Fruit fly (Drosophila melanogaster): ENCODE measurements around the gene Gr93c.

Gr93c gene

dm6 chr3R:21893929-21894328 lies 48.9 kb upstream of the Gr93c start (continued):
- TF ChIP-seq CG7368 (GFP tag; optimal IDR thresholded peaks at IDR 0.05) (peak; percentile 12), fd59A (GFP tag; optimal IDR thresholded peaks at IDR 0.05) (peak; percentile 73), CG8632 (GFP tag; optimal IDR thresholded peaks at IDR 0.05) (peak; percentile 58), CG3032 (tag; optimal IDR thresholded peaks at IDR 0.05) (peak; percentile 83), Sox14 (GFP tag; optimal IDR thresholded peaks at IDR 0.05) (peak; percentile 57), Sox102F (GFP tag; optimal IDR thresholded peaks at IDR 0.05) (no peak), CG16779 (tag; optimal IDR thresholded peaks at IDR 0.05) (peak; percentile 70), salr (GFP tag; optimal IDR thresholded peaks at IDR 0.05) (peak; percentile 36 to 88), CG9139 (GFP tag; optimal IDR thresholded peaks at IDR 0.05) (peak; percentile 35), CG11294 (GFP tag; IDR thresholded peaks at IDR 0.05) (peak; percentile 65), fkh (GFP tag; optimal IDR thresholded peaks at IDR 0.05) (no peak)

- TF ChIP-seq Eip78C (GFP tag) (peak; percentile 55), Met (GFP tag; optimal IDR thresholded peaks at IDR 0.05) (no peak), eg (GFP tag; IDR thresholded peaks at IDR 0.05) (peak; percentile 25; the same call in 2 of the 3 replicates), svp (GFP tag) (peak; percentile 32), vri (GFP tag; optimal IDR thresholded peaks at IDR 0.05) (no peak), CG6808 (GFP tag; optimal IDR thresholded peaks at IDR 0.05) (peak; percentile 17), Gug (GFP tag; IDR thresholded peaks at IDR 0.05) (no peak), Sox14 (GFP tag; optimal IDR thresholded peaks at IDR 0.05) (no peak), CG1621 (tag; optimal IDR thresholded peaks at IDR 0.05) (peak; percentile 21), CG7368 (GFP tag; optimal IDR thresholded peaks at IDR 0.05) (no peak), CG11762 (GFP tag; optimal IDR thresholded peaks at IDR 0.05; ENCODE audit: insufficient read depth) (no peak), dsx (GFP tag; optimal IDR thresholded peaks at IDR 0.05; ENCODE audit: poor library complexity, severe bottlenecking) (peak; percentile 17), cyc (GFP tag; optimal IDR thresholded peaks at IDR 0.05) (no peak), spab (GFP tag; optimal IDR thresholded peaks at IDR 0.05) (peak; percentile 36), CG4318 (GFP tag; optimal IDR thresholded peaks at IDR 0.05) (no peak), ss (GFP tag; optimal IDR thresholded peaks at IDR 0.05) (peak in 1 of 2 experiments; percentile 53), CG32006 (GFP tag; optimal IDR thresholded peaks at IDR 0.05) (peak; percentile 11), CG6163 (GFP tag; IDR thresholded peaks at IDR 0.05) (peak; percentile 56; the same call in 2 of the 3 replicates)
Measured at dm6 chr3R:21892450-21892849, 47.4 kb upstream of the Gr93c start.

dm6 chr3R:21890739-21891138 lies 45.7 kb upstream of the Gr93c start:
- TF ChIP-seq CG16779 (tag; optimal IDR thresholded peaks at IDR 0.05) (peak; percentile 1), CG3919 (GFP tag; optimal IDR thresholded peaks at IDR 0.05) (no peak), svp (GFP tag) (peak; percentile 74), Sox14 (GFP tag; optimal IDR thresholded peaks at IDR 0.05) (no peak), Smox (GFP tag; optimal IDR thresholded peaks at IDR 0.05) (no peak), spab (GFP tag; optimal IDR thresholded peaks at IDR 0.05) (no peak), Hr39 (GFP tag; optimal IDR thresholded peaks at IDR 0.05) (no peak), Ets21C (GFP tag; optimal IDR thresholded peaks at IDR 0.05) (no peak), CG6163 (GFP tag; IDR thresholded peaks at IDR 0.05) (peak; percentile 17; the same call in 1 of the 3 replicates), salr (GFP tag; optimal IDR thresholded peaks at IDR 0.05) (no peak), Met (GFP tag; optimal IDR thresholded peaks at IDR 0.05) (no peak), OdsH (GFP tag; optimal IDR thresholded peaks at IDR 0.05) (no peak), fd85E (GFP tag; optimal IDR thresholded peaks at IDR 0.05) (no peak), Eip78C (GFP tag) (no peak), Blimp-1 (GFP tag; optimal IDR thresholded peaks at IDR 0.05) (no peak), CG32006 (GFP tag; optimal IDR thresholded peaks at IDR 0.05) (no peak), Hr38 (GFP tag; optimal IDR thresholded peaks at IDR 0.05) (no peak), CG34406 (GFP tag; optimal IDR thresholded peaks at IDR 0.05) (no peak), CG10631 (GFP tag; optimal IDR thresholded peaks at IDR 0.05) (no peak), achi (GFP tag; optimal IDR thresholded peaks at IDR 0.05) (no peak), CG31627 (GFP tag; optimal IDR thresholded peaks at IDR 0.05) (no peak), CG8319 (GFP tag; optimal IDR thresholded peaks at IDR 0.05) (no peak), eg (GFP tag; IDR thresholded peaks at IDR 0.05) (peak; percentile 50; the same call in 1 of the 3 replicates), Eip75B (GFP tag; optimal IDR thresholded peaks at IDR 0.05) (no peak), dsx (GFP tag; optimal IDR thresholded peaks at IDR 0.05; ENCODE audit: poor library complexity, severe bottlenecking) (no peak), CG15336 (GFP tag; IDR thresholded peaks at IDR 0.05) (no peak), CG4318 (GFP tag; optimal IDR thresholded peaks at IDR 0.05) (no peak), Sox102F (GFP tag; optimal IDR thresholded peaks at IDR 0.05) (no peak), CG3032 (tag; optimal IDR thresholded peaks at IDR 0.05) (no peak), CG6276 (GFP tag; optimal IDR thresholded peaks at IDR 0.05) (peak; percentile 18), CG6854 (GFP tag; optimal IDR thresholded peaks at IDR 0.05) (no peak), CG7368 (GFP tag; optimal IDR thresholded peaks at IDR 0.05) (no peak), topi (GFP tag; optimal IDR thresholded peaks at IDR 0.05) (no peak), esn (GFP tag; optimal IDR thresholded peaks at IDR 0.05) (peak; percentile 13), vri (GFP tag; optimal IDR thresholded peaks at IDR 0.05) (no peak), CG11294 (GFP tag; IDR thresholded peaks at IDR 0.05) (no peak)

All from whole organism, prepupa.